Fruit fly (Drosophila melanogaster): ENCODE results near the gene CG42752.

The CG42752 gene

DNA sequence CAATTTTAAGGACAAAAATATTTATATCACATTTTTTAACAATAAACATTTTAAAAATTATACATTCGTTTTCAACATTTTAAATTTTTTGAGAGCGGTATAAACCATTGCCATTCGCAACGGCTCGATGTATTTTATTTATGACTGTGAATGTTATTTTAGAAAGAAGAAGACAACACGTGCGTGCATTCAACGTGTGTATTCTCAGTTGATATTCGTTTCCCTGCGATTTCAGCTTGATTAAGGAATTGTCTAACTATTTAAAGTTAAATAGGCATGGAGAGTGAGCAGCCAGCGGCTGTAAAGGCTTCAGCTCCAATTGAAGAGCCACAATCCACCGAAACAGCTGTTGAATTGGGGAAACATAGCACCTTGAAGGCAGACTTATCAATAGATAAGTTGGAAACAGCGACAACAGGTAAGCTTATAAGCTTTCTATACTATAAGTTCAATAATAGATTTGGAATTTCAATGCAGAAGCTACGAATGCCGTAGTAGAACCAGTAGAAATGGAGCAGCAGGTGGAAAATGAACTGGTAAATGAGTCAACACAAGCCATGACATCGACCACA is 41.3 kb downstream of the CG42752 start, which contains the start of gene CG10341:
Gene CG10341 (plus strand): TSS at position 156 of the 572 bp plus-strand sequence.
- TF ChIP-seq sage (GFP tag; optimal IDR thresholded peaks at IDR 0.05): peak; percentile 3
- TF ChIP-seq OdsH (GFP tag; optimal IDR thresholded peaks at IDR 0.05): no peak
- no peak for TF ChIP-seq Jra (GFP tag; optimal IDR thresholded peaks at IDR 0.05)
- TF ChIP-seq Myc (optimal IDR thresholded peaks at IDR 0.05): peak; percentile 36
- no peak for TF ChIP-seq fru (GFP tag; optimal IDR thresholded peaks at IDR 0.05)
- TF ChIP-seq N (GFP tag; optimal IDR thresholded peaks at IDR 0.05): no peak
- TF ChIP-seq h (GFP tag; optimal IDR thresholded peaks at IDR 0.05): peak; percentile 3
- TF ChIP-seq Dfd (GFP tag; optimal IDR thresholded peaks at IDR 0.05): no peak

dm6 chr2L:18695404-18695804 is 44.5 kb downstream of the CG42752 start, which contains the start of the genes CG10383 and CG10338:
CG10383 (minus strand) TSS chr2L:18695602.
CG10338 (plus strand) TSS chr2L:18695664.
- TF ChIP-seq jim (GFP tag; optimal IDR thresholded peaks at IDR 0.05) (peak; percentile 65), Myc (optimal IDR thresholded peaks at IDR 0.05) (peak; percentile 81), fru (GFP tag; optimal IDR thresholded peaks at IDR 0.05) (peak; percentile 90), Abd-B (GFP tag; optimal IDR thresholded peaks at IDR 0.05) (no peak), pan (optimal IDR thresholded peaks at IDR 0.05) (no peak), Dif (GFP tag; optimal IDR thresholded peaks at IDR 0.05; ENCODE audit: partially characterized antibody) (no peak), dsf (GFP tag; optimal IDR thresholded peaks at IDR 0.05; ENCODE audit: borderline replicate concordance) (no peak), brk (GFP tag; optimal IDR thresholded peaks at IDR 0.05) (no peak), ey (GFP tag; optimal IDR thresholded peaks at IDR 0.05) (peak; percentile 91), br (GFP tag; optimal IDR thresholded peaks at IDR 0.05) (peak; percentile 88), foxo (GFP tag; optimal IDR thresholded peaks at IDR 0.05) (peak in 1 of 2 experiments; percentile 95), HLH106 (tag; optimal IDR thresholded peaks at IDR 0.05) (peak; percentile 84), CrebA (GFP tag; optimal IDR thresholded peaks at IDR 0.05; ENCODE audit: borderline replicate concordance) (no peak), OdsH (GFP tag; optimal IDR thresholded peaks at IDR 0.05) (peak; percentile 87), Mio (GFP tag; optimal IDR thresholded peaks at IDR 0.05) (peak; percentile 70), Jra (GFP tag; optimal IDR thresholded peaks at IDR 0.05) (peak; percentile 92), CG9705 (GFP tag; optimal IDR thresholded peaks at IDR 0.05) (peak; percentile 63), Hr83 (GFP tag; optimal IDR thresholded peaks at IDR 0.05; ENCODE audit: poor library complexity, severe bottlenecking) (peak; percentile 92), woc (GFP tag; optimal IDR thresholded peaks at IDR 0.05) (peak; percentile 72), rgr (GFP tag; optimal IDR thresholded peaks at IDR 0.05) (peak; percentile 93), tai (GFP tag; optimal IDR thresholded peaks at IDR 0.05) (no peak), sage (GFP tag; optimal IDR thresholded peaks at IDR 0.05) (peak; percentile 69), usp (GFP tag; optimal IDR thresholded peaks at IDR 0.05) (no peak), Vsx2 (GFP tag; optimal IDR thresholded peaks at IDR 0.05; ENCODE audit: partially characterized antibody) (no peak), Rel (GFP tag; optimal IDR thresholded peaks at IDR 0.05) (no peak), Rel (tag; optimal IDR thresholded peaks at IDR 0.05) (peak; percentile 75), GATAd (GFP tag; optimal IDR thresholded peaks at IDR 0.05) (peak; percentile 90), dmrt93B (GFP tag; optimal IDR thresholded peaks at IDR 0.05) (peak; percentile 72), sv (GFP tag; optimal IDR thresholded peaks at IDR 0.05) (peak; percentile 71), Dfd (GFP tag; optimal IDR thresholded peaks at IDR 0.05) (no peak), h (GFP tag; optimal IDR thresholded peaks at IDR 0.05) (peak; percentile 93), dl (GFP tag; optimal IDR thresholded peaks at IDR 0.05; ENCODE audit: insufficient read depth in 1 of 2, partially characterized antibody in 2 of 2) (no peak), Sp1 (GFP tag; optimal IDR thresholded peaks at IDR 0.05) (peak; percentile 79), N (GFP tag; optimal IDR thresholded peaks at IDR 0.05) (no peak), CG32264 (GFP tag; optimal IDR thresholded peaks at IDR 0.05) (peak; percentile 76), lola (GFP tag; optimal IDR thresholded peaks at IDR 0.05) (peak; percentile 58), psq (GFP tag; optimal IDR thresholded peaks at IDR 0.05) (peak; percentile 82), Hnf4 (GFP tag; optimal IDR thresholded peaks at IDR 0.05) (peak; percentile 94), Hr78 (GFP tag; optimal IDR thresholded peaks at IDR 0.05) (no peak)

Measured in whole organism, wandering third instar larva.